Worm (Caenorhabditis elegans): ENCODE data around the gene srd-59.

Gene srd-59

ce11 chrII:7183493-7184272 is 21.8 kb upstream of the srd-59 start, which contains the start of gene pdl-1 (continued):
- peak; percentile 21 for TF ChIP-seq nhr-237 (tag; optimal IDR thresholded peaks at IDR 0.05)
- peak; percentile 98 for TF ChIP-seq ceh-83 (GFP tag; optimal IDR thresholded peaks at IDR 0.05)
- peak; percentile 21 for TF ChIP-seq elt-1 (tag; optimal IDR thresholded peaks at IDR 0.05; ENCODE audit: borderline replicate concordance, insufficient read depth)
- peak; percentile 74 for TF ChIP-seq hlh-1 (tag; optimal IDR thresholded peaks at IDR 0.05)

ce11 chrII:7186117-7186516 is 19.4 kb upstream of the srd-59 start:
- no peak for TF ChIP-seq drap-1 (GFP tag; optimal IDR thresholded peaks at IDR 0.05)
- no peak for TF ChIP-seq cnd-1 (tag; optimal IDR thresholded peaks at IDR 0.05)
- no peak for TF ChIP-seq bed-3 (GFP tag; optimal IDR thresholded peaks at IDR 0.05)
- TF ChIP-seq hlh-1 (tag; optimal IDR thresholded peaks at IDR 0.05), result no peak
- TF ChIP-seq nhr-237 (tag; optimal IDR thresholded peaks at IDR 0.05), result no peak
- TF ChIP-seq lsy-2 (tag; optimal IDR thresholded peaks at IDR 0.05), result no peak

ce11 chrII:7187110-7187509 is 18.4 kb upstream of the srd-59 start, which contains the start of gene C27H5.6:
TSS of gene C27H5.6 (minus strand) at chrII:7187210.
- TF ChIP-seq lin-13 (tag; optimal IDR thresholded peaks at IDR 0.05), result no peak
- no peak for TF ChIP-seq lin-32 (GFP tag; optimal IDR thresholded peaks at IDR 0.05)

ce11 chrII:7189120-7189519 is 16.4 kb upstream of the srd-59 start, which contains the start of gene E04F6.4:
TSS of gene E04F6.4 (plus strand) at chrII:7189420.
- TF ChIP-seq nhr-28 (tag; optimal IDR thresholded peaks at IDR 0.05) (no peak), mep-1 (tag; optimal IDR thresholded peaks at IDR 0.05) (no peak), nhr-76 (tag; optimal IDR thresholded peaks at IDR 0.05) (no peak), drap-1 (GFP tag; optimal IDR thresholded peaks at IDR 0.05) (no peak), pha-4 (tag; optimal IDR thresholded peaks at IDR 0.05) (no peak), sptf-1 (tag; optimal IDR thresholded peaks at IDR 0.05) (no peak), ceh-83 (GFP tag; optimal IDR thresholded peaks at IDR 0.05) (no peak), nhr-12 (tag; optimal IDR thresholded peaks at IDR 0.05) (no peak), flh-1 (GFP tag; optimal IDR thresholded peaks at IDR 0.05) (no peak)

ce11 chrII:7195541-7195940 is 9.9 kb upstream of the srd-59 start, which contains the start of gene acdh-12:
TSS of gene acdh-12 (minus strand) at chrII:7195641.
- TF ChIP-seq ceh-39 (tag; optimal IDR thresholded peaks at IDR 0.05) (no peak), elt-1 (tag; optimal IDR thresholded peaks at IDR 0.05; ENCODE audit: borderline replicate concordance, insufficient read depth) (no peak), lin-13 (tag; optimal IDR thresholded peaks at IDR 0.05) (no peak), snpc-4 (tag; optimal IDR thresholded peaks at IDR 0.05) (no peak), unc-120 (tag; optimal IDR thresholded peaks at IDR 0.05; ENCODE audit: poor library complexity, severe bottlenecking) (no peak), pha-4 (tag; optimal IDR thresholded peaks at IDR 0.05) (no peak), mls-2 (tag; optimal IDR thresholded peaks at IDR 0.05) (no peak), hlh-1 (tag; optimal IDR thresholded peaks at IDR 0.05) (no peak), nhr-237 (tag; optimal IDR thresholded peaks at IDR 0.05) (no peak)

- no peak for TF ChIP-seq nhr-76 (tag; optimal IDR thresholded peaks at IDR 0.05)
Observed at ce11 chrII:7196040-7196439, 9.4 kb upstream of the srd-59 start, which contains the start of gene maoc-1. TSS of gene maoc-1 (plus strand) at chrII:7196276.

ce11 chrII:7197434-7197833 is 8.1 kb upstream of the srd-59 start:
- TF ChIP-seq nhr-237 (tag; optimal IDR thresholded peaks at IDR 0.05) (no peak), ceh-39 (tag; optimal IDR thresholded peaks at IDR 0.05) (no peak), bed-3 (GFP tag; optimal IDR thresholded peaks at IDR 0.05) (no peak), tbx-8 (GFP tag; optimal IDR thresholded peaks at IDR 0.05) (no peak), ceh-43 (GFP tag; optimal IDR thresholded peaks at IDR 0.05) (no peak), unc-120 (tag; optimal IDR thresholded peaks at IDR 0.05; ENCODE audit: poor library complexity, severe bottlenecking) (no peak)

- TF ChIP-seq M03D4.4 (tag; optimal IDR thresholded peaks at IDR 0.05), result no peak
- no peak for TF ChIP-seq unc-62 (GFP tag; optimal IDR thresholded peaks at IDR 0.05)
- TF ChIP-seq cnd-1 (tag; optimal IDR thresholded peaks at IDR 0.05), result no peak
- TF ChIP-seq ztf-11 (tag; optimal IDR thresholded peaks at IDR 0.05), result no peak
- no peak for TF ChIP-seq hlh-1 (tag; optimal IDR thresholded peaks at IDR 0.05)
- TF ChIP-seq zip-8 (tag; optimal IDR thresholded peaks at IDR 0.05), result no peak
- TF ChIP-seq nhr-237 (tag; optimal IDR thresholded peaks at IDR 0.05), result no peak
- no peak for TF ChIP-seq lin-13 (tag; optimal IDR thresholded peaks at IDR 0.05)
- TF ChIP-seq ham-2 (GFP tag; optimal IDR thresholded peaks at IDR 0.05), result no peak
Observed at ce11 chrII:7199308-7199707, 6.2 kb upstream of the srd-59 start, which contains the start of gene E04F6.6. TSS of gene E04F6.6 (minus strand) at chrII:7199565.

Data from whole organism, mixed stage, embryonic.